Worm (Caenorhabditis elegans) whole organism, young adult: ENCODE data around the gene Y39H10B.2.

Experiments used
- B0019.2 ChIP-seq: fragments of 200-800 bp; sonication (Bioruptor generic); conservative IDR thresholded peaks from 2 replicates; pipeline ENCODE4 v1.3.6; 2022; ENCODE audit warnings: missing genetic modification reagents, missing genetic modification characterization, missing compliant biosample characterization
- C06A6.2 ChIP-seq: fragments of 200-800 bp; sonication (Bioruptor generic); conservative IDR thresholded peaks from 2 replicates; pipeline ENCODE4 v1.3.6; 2022; ENCODE audit warnings: missing genetic modification characterization, missing compliant biosample characterization
- D2030.7 ChIP-seq: fragments of 200-800 bp; sonication (Bioruptor generic); IDR thresholded peaks from 2 replicates; pipeline ENCODE4 v1.3.6; 2022; ENCODE audit warnings: missing genetic modification reagents, missing genetic modification characterization, missing compliant biosample characterization
- F22D6.2 ChIP-seq: sonication (generic microtip); optimal IDR thresholded peaks from 2 replicates; lab custom pipeline; 2016; ENCODE audit warnings: mild to moderate bottlenecking, missing genetic modification characterization, missing compliant biosample characterization
- F39B2.1 ChIP-seq: fragments of 200-800 bp; sonication (Bioruptor generic); IDR thresholded peaks from 2 replicates; pipeline ENCODE4 v1.3.6; 2022; ENCODE audit warnings: missing genetic modification reagents, missing genetic modification characterization, missing compliant biosample characterization
- F57C9.4 ChIP-seq: sonication (generic microtip); optimal IDR thresholded peaks from 2 replicates; lab custom pipeline; 2017; ENCODE audit warnings: mild to moderate bottlenecking, missing genetic modification characterization, missing compliant biosample characterization
- K12H6.12 ChIP-seq: fragments of 200-800 bp; sonication (Bioruptor generic); optimal IDR thresholded peaks from 2 replicates; lab custom pipeline; 2018; ENCODE audit warnings: mild to moderate bottlenecking, missing genetic modification characterization, missing compliant biosample characterization
- T26A5.8 ChIP-seq: sonication (generic microtip); optimal IDR thresholded peaks from 2 replicates; lab custom pipeline; 2016; ENCODE audit warnings: missing genetic modification characterization, missing compliant biosample characterization
- Y53G8AR.9 ChIP-seq: fragments of 200-800 bp; sonication (Bioruptor generic); conservative IDR thresholded peaks from 2 replicates; pipeline ENCODE4 v1.3.6; 2022; ENCODE audit warnings: missing genetic modification reagents, missing genetic modification characterization, missing compliant biosample characterization
- Y67H2A.10 ChIP-seq: fragments of 200-800 bp; sonication (Bioruptor generic); conservative IDR thresholded peaks from 2 replicates; pipeline ENCODE4 v1.3.6; 2022; ENCODE audit warnings: missing genetic modification reagents, missing genetic modification characterization, missing compliant biosample characterization
- ZK185.1 ChIP-seq: sonication (generic microtip); optimal IDR thresholded peaks from 2 replicates; lab custom pipeline; 2016; ENCODE audit warnings: mild to moderate bottlenecking, missing genetic modification characterization, missing compliant biosample characterization; ENCODE audit not compliant: poor library complexity, severe bottlenecking
- akir-1 ChIP-seq: fragments of 200-800 bp; sonication (Bioruptor generic); optimal IDR thresholded peaks from 2 replicates; lab custom pipeline; 2018; ENCODE audit warnings: mild to moderate bottlenecking, missing genetic modification characterization, moderate library complexity, missing compliant biosample characterization
- ama-1 ChIP-seq, 3 experiments: fragments of 150-350 bp in 1 of 3; sonication (generic microtip) in 2 of 3; optimal IDR thresholded peaks; 2 replicates each; lab custom pipeline; 2014 to 2018; ENCODE audit warnings: missing biosample characterization in 2 of 3, missing genetic modification characterization in 2 of 3, missing genetic modification reagents in 2 of 3
- aptf-2 ChIP-seq: fragments of 200-800 bp; sonication (Bioruptor generic); conservative IDR thresholded peaks from 2 replicates; pipeline ENCODE4 v1.3.6; 2022; ENCODE audit warnings: missing genetic modification reagents, missing genetic modification characterization, missing compliant biosample characterization
- atf-7 ChIP-seq: sonication (generic microtip); optimal IDR thresholded peaks from 2 replicates; lab custom pipeline; 2017; ENCODE audit warnings: mild to moderate bottlenecking, missing genetic modification characterization, missing compliant biosample characterization
- attf-6 ChIP-seq: fragments of 200-800 bp; sonication (Bioruptor generic); IDR thresholded peaks from 2 replicates; pipeline ENCODE4 v1.3.6; 2022; ENCODE audit warnings: missing genetic modification reagents, missing genetic modification characterization, missing compliant biosample characterization
- ceh-27 ChIP-seq: fragments of 200-800 bp; sonication (Bioruptor generic); optimal IDR thresholded peaks from 2 replicates; lab custom pipeline; 2018; ENCODE audit warnings: mild to moderate bottlenecking, missing genetic modification characterization, moderate library complexity, missing compliant biosample characterization
- ceh-91 ChIP-seq: fragments of 200-800 bp; sonication (Bioruptor generic); IDR thresholded peaks from 2 replicates; pipeline ENCODE4 v1.3.6; 2022; ENCODE audit warnings: missing genetic modification reagents, missing genetic modification characterization, missing compliant biosample characterization
- chd-7 ChIP-seq: sonication (generic microtip); optimal IDR thresholded peaks from 2 replicates; lab custom pipeline; 2016; ENCODE audit warnings: mild to moderate bottlenecking, missing genetic modification characterization, moderate library complexity, missing compliant biosample characterization
- die-1 ChIP-seq: sonication (generic microtip); optimal IDR thresholded peaks from 2 replicates; lab custom pipeline; 2016; ENCODE audit warnings: missing genotype, mild to moderate bottlenecking, missing genetic modification characterization, missing compliant biosample characterization
- dpl-1 ChIP-seq: fragments of 150-350 bp; optimal IDR thresholded peaks from 2 replicates; lab custom pipeline; 2014; ENCODE audit warnings: missing biosample characterization, missing genetic modification reagents, missing genetic modification characterization
- egl-44 ChIP-seq: fragments of 200-800 bp; sonication (Bioruptor generic); IDR thresholded peaks from 2 replicates; pipeline ENCODE4 v1.3.6; 2022; ENCODE audit warnings: missing genetic modification reagents, missing genetic modification characterization, missing compliant biosample characterization
- egrh-3 ChIP-seq: fragments of 200-800 bp; sonication (Bioruptor generic); IDR thresholded peaks from 2 replicates; pipeline ENCODE4 v1.3.6; 2022; ENCODE audit warnings: missing genetic modification reagents, missing genetic modification characterization, missing compliant biosample characterization
- ekl-4 ChIP-seq: fragments of 200-800 bp; sonication (Bioruptor generic); IDR thresholded peaks from 2 replicates; pipeline ENCODE4 v1.3.6; 2022; ENCODE audit warnings: missing genetic modification reagents, missing genetic modification characterization, missing compliant biosample characterization
- gei-17 ChIP-seq: fragments of 200-800 bp; sonication (Bioruptor generic); optimal IDR thresholded peaks from 2 replicates; lab custom pipeline; 2018; ENCODE audit warnings: mild to moderate bottlenecking, missing genetic modification characterization, missing compliant biosample characterization
- him-1 ChIP-seq: sonication (generic microtip); optimal IDR thresholded peaks from 2 replicates; lab custom pipeline; 2016; ENCODE audit warnings: missing genotype, missing genetic modification reagents, missing genetic modification characterization, missing compliant biosample characterization
- lag-1 ChIP-seq: fragments of 200-800 bp; sonication (Bioruptor generic); IDR thresholded peaks from 2 replicates; pipeline ENCODE4 v1.3.6; 2022; ENCODE audit warnings: missing genetic modification reagents, missing genetic modification characterization, missing compliant biosample characterization
- let-526 ChIP-seq: fragments of 200-800 bp; sonication (Bioruptor generic); IDR thresholded peaks from 2 replicates; pipeline ENCODE4 v1.3.6; 2022; ENCODE audit warnings: missing genetic modification reagents, missing genetic modification characterization, missing compliant biosample characterization
- lin-35 ChIP-seq, 3 experiments: fragments of 150-350 bp in 2 of 3; sonication (generic microtip) in 1 of 3; optimal IDR thresholded peaks; 2 replicates each; lab custom pipeline; 2014 to 2018; ENCODE audit warnings: missing biosample characterization in 3 of 3, missing genetic modification characterization in 3 of 3, missing genetic modification reagents in 3 of 3
- lir-1 ChIP-seq: fragments of 200-800 bp; sonication (Bioruptor generic); conservative IDR thresholded peaks from 2 replicates; pipeline ENCODE4 v1.3.6; 2022; ENCODE audit warnings: missing genetic modification reagents, missing genetic modification characterization, missing compliant biosample characterization
- lsl-1 ChIP-seq: fragments of 200-800 bp; sonication (Bioruptor generic); optimal IDR thresholded peaks from 2 replicates; lab custom pipeline; 2018; ENCODE audit warnings: mild to moderate bottlenecking, missing genetic modification characterization, moderate library complexity, missing compliant biosample characterization
- madf-10 ChIP-seq: sonication (generic microtip); optimal IDR thresholded peaks from 2 replicates; lab custom pipeline; 2016; ENCODE audit warnings: mild to moderate bottlenecking, missing genetic modification characterization, missing compliant biosample characterization
- mxl-1 ChIP-seq: sonication (generic microtip); optimal IDR thresholded peaks from 2 replicates; lab custom pipeline; 2016; ENCODE audit warnings: missing genetic modification characterization, missing compliant biosample characterization
- nhr-179 ChIP-seq: sonication (generic microtip); optimal IDR thresholded peaks from 2 replicates; lab custom pipeline; 2016; ENCODE audit warnings: mild to moderate bottlenecking, missing genetic modification characterization, missing compliant biosample characterization
- nhr-27 ChIP-seq: fragments of 200-800 bp; sonication (Bioruptor generic); optimal IDR thresholded peaks from 2 replicates; lab custom pipeline; 2018; ENCODE audit warnings: mild to moderate bottlenecking, missing genetic modification characterization, moderate library complexity, missing compliant biosample characterization
- nhr-90 ChIP-seq: sonication (generic microtip); optimal IDR thresholded peaks from 2 replicates; lab custom pipeline; 2016; ENCODE audit warnings: missing genotype, mild to moderate bottlenecking, missing genetic modification characterization, missing compliant biosample characterization
- rcor-1 ChIP-seq: fragments of 200-800 bp; sonication (Bioruptor generic); IDR thresholded peaks from 2 replicates; pipeline ENCODE4 v1.3.6; 2022; ENCODE audit warnings: missing genetic modification reagents, missing genetic modification characterization, missing compliant biosample characterization
- rec-8 ChIP-seq, 2 experiments: sonication (generic microtip); optimal IDR thresholded peaks; 2 replicates each; lab custom pipeline; 2016; ENCODE audit warnings: mild to moderate bottlenecking in 2 of 2, missing genetic modification characterization in 2 of 2, missing genetic modification reagents in 2 of 2, missing genotype in 2 of 2, missing biosample characterization in 1 of 2, missing compliant biosample characterization in 1 of 2, moderate library complexity in 1 of 2
- rpc-1 ChIP-seq, 2 experiments: fragments of 150-350 bp in 1 of 2; sonication (generic microtip) in 1 of 2; optimal IDR thresholded peaks; 2 replicates each; lab custom pipeline; 2014 to 2018; ENCODE audit warnings: missing biosample characterization in 1 of 2, missing genetic modification characterization in 1 of 2, missing genetic modification reagents in 1 of 2, missing genotype in 1 of 2
- sdz-38 ChIP-seq: sonication (generic microtip); optimal IDR thresholded peaks from 2 replicates; lab custom pipeline; 2016; ENCODE audit warnings: missing genotype, missing genetic modification characterization, missing compliant biosample characterization
- sea-2 ChIP-seq: fragments of 200-800 bp; sonication (Bioruptor generic); IDR thresholded peaks from 2 replicates; pipeline ENCODE4 v1.3.6; 2022; ENCODE audit warnings: missing genetic modification characterization, missing compliant biosample characterization
- snpc-1.1 ChIP-seq: sonication (generic microtip); optimal IDR thresholded peaks from 2 replicates; lab custom pipeline; 2017; ENCODE audit warnings: missing genetic modification characterization, mild to moderate bottlenecking, missing compliant biosample characterization, antibody characterized with exemption, moderate library complexity, missing genotype, missing genetic modification reagents; ENCODE audit not compliant: insufficient read depth
- somi-1 ChIP-seq: fragments of 200-800 bp; sonication (Bioruptor generic); optimal IDR thresholded peaks from 2 replicates; lab custom pipeline; 2018; ENCODE audit warnings: mild to moderate bottlenecking, missing genetic modification characterization, missing compliant biosample characterization
- tbx-9 ChIP-seq: sonication (generic microtip); optimal IDR thresholded peaks from 2 replicates; lab custom pipeline; 2016; ENCODE audit warnings: borderline replicate concordance, missing genetic modification characterization, inconsistent platforms, missing compliant biosample characterization
- unc-62 ChIP-seq: fragments of 150-350 bp; optimal IDR thresholded peaks from 2 replicates; lab custom pipeline; 2014; ENCODE audit warnings: missing biosample characterization, missing genetic modification reagents, missing genetic modification characterization
- xnd-1 ChIP-seq: sonication (generic microtip); optimal IDR thresholded peaks from 2 replicates; lab custom pipeline; 2016; ENCODE audit warnings: missing genotype, missing genetic modification reagents, missing genetic modification characterization, missing compliant biosample characterization
- ztf-28 ChIP-seq: fragments of 200-800 bp; sonication (Bioruptor generic); IDR thresholded peaks from 2 replicates; pipeline ENCODE4 v1.3.6; 2022; ENCODE audit warnings: missing genetic modification reagents, missing genetic modification characterization, missing compliant biosample characterization
- ztf-6 ChIP-seq: fragments of 200-800 bp; sonication (Bioruptor generic); IDR thresholded peaks from 2 replicates; pipeline ENCODE4 v1.3.6; 2022; ENCODE audit warnings: missing genetic modification reagents, missing genetic modification characterization, missing compliant biosample characterization

The Y39H10B.2 gene

ce11 chrV:3716279-3716887, 47.8 kb downstream of the Y39H10B.2 start (continued):
- TF ChIP-seq nhr-90 (tag; lab: Kevin White, UChicago) (no peak), xnd-1 (tag; lab: Kevin White, UChicago) (no peak), ama-1 (optimal IDR thresholded peaks at IDR 0.05; lab: Kevin White, UChicago) (no peak), ama-1 (GFP tag; optimal IDR thresholded peaks at IDR 0.05; lab: Kevin White, UChicago) (no peak), K12H6.12 (tag; lab: Kevin White, UChicago) (peak; percentile 38), nhr-27 (tag; lab: Kevin White, UChicago) (no peak), unc-62 (GFP tag; lab: Kevin White, UChicago) (no peak), attf-6 (GFP tag; lab: Robert Waterston, UW) (0 out of 2 replicates have a peak, but pooled peaks have one; percentile 45), egl-44 (GFP tag; lab: Robert Waterston, UW) (no peak), ZK185.1 (tag; lab: Kevin White, UChicago) (no peak), F39B2.1 (GFP tag; lab: Robert Waterston, UW) (no peak), snpc-1.1 (tag; lab: Kevin White, UChicago) (no peak), T26A5.8 (tag; lab: Kevin White, UChicago) (no peak), dpl-1 (no peak), ceh-91 (GFP tag; lab: Robert Waterston, UW) (no peak), F57C9.4 (no peak), B0019.2 (GFP tag; lab: Robert Waterston, UW) (no peak), egrh-3 (GFP tag; lab: Robert Waterston, UW) (no peak), gei-17 (GFP tag; lab: Kevin White, UChicago) (no peak), F22D6.2 (no peak), nhr-179 (tag; lab: Kevin White, UChicago) (no peak), ekl-4 (GFP tag; lab: Robert Waterston, UW) (no peak), let-526 (no peak), him-1 (tag; lab: Kevin White, UChicago) (no peak), sea-2 (no peak), ceh-27 (no peak), madf-10 (tag; lab: Kevin White, UChicago) (no peak), somi-1 (GFP tag; lab: Kevin White, UChicago) (peak; percentile 22), Y67H2A.10 (no peak), chd-7 (tag; lab: Kevin White, UChicago) (peak; percentile 55), C06A6.2 (no peak), D2030.7 (GFP tag; lab: Robert Waterston, UW) (no peak), tbx-9 (tag; lab: Kevin White, UChicago) (no peak), rec-8 (tag; optimal IDR thresholded peaks at IDR 0.05; lab: Kevin White, UChicago) (no peak), Y53G8AR.9 (GFP tag; lab: Robert Waterston, UW) (no peak), aptf-2 (GFP tag; lab: Robert Waterston, UW) (no peak), akir-1 (GFP tag; lab: Kevin White, UChicago) (no peak), ztf-6 (GFP tag; lab: Robert Waterston, UW) (no peak), die-1 (no peak), rpc-1 (optimal IDR thresholded peaks at IDR 0.05; lab: Kevin White, UChicago) (no peak), rpc-1 (tag; optimal IDR thresholded peaks at IDR 0.05; lab: Kevin White, UChicago) (no peak), mxl-1 (tag; lab: Kevin White, UChicago) (no peak), lir-1 (no peak), ztf-28 (GFP tag; lab: Robert Waterston, UW) (no peak), lag-1 (GFP tag; lab: Robert Waterston, UW) (no peak), lsl-1 (GFP tag; lab: Kevin White, UChicago) (no peak), sdz-38 (no peak), rcor-1 (GFP tag; lab: Robert Waterston, UW) (no peak), atf-7 (tag; lab: Kevin White, UChicago) (peak; percentile 91), lin-35 (GFP tag; optimal IDR thresholded peaks at IDR 0.05; lab: Kevin White, UChicago) (peak in 1 of 3 experiments; percentile 63)
